Fruit fly (Drosophila melanogaster): ENCODE measurements around the gene Ho.

Gene Ho

dm6 chr3R:11648356-11649355 lies 30.9 kb upstream of the Ho start (continued):
- TF ChIP-seq CG15696 (tag; optimal IDR thresholded peaks at IDR 0.05) (no peak), oc (tag; optimal IDR thresholded peaks at IDR 0.05) (no peak), CG17359 (tag; optimal IDR thresholded peaks at IDR 0.05) (no peak), CG6689 (GFP tag; IDR thresholded peaks at IDR 0.05) (no peak), Xrp1 (GFP tag; IDR thresholded peaks at IDR 0.05) (no peak), ewg (GFP tag; optimal IDR thresholded peaks at IDR 0.05) (no peak), crol (GFP tag; IDR thresholded peaks at IDR 0.05) (peak; percentile 94), Blimp-1 (GFP tag; optimal IDR thresholded peaks at IDR 0.05) (no peak), CG31441 (GFP tag; IDR thresholded peaks at IDR 0.05) (no peak), NC2β (GFP tag; optimal IDR thresholded peaks at IDR 0.05) (no peak), CG8290 (GFP tag; optimal IDR thresholded peaks at IDR 0.05) (no peak), CG8290 (tag; optimal IDR thresholded peaks at IDR 0.05) (peak in 1 of 2 experiments; percentile 6), HLHmδ (GFP tag; optimal IDR thresholded peaks at IDR 0.05) (no peak), gcm (GFP tag; optimal IDR thresholded peaks at IDR 0.05) (no peak), ato (GFP tag; IDR thresholded peaks at IDR 0.05; ENCODE audit: partially characterized antibody) (no peak), CG14860 (GFP tag; IDR thresholded peaks at IDR 0.05; ENCODE audit: partially characterized antibody) (no peak), CG12769 (tag; optimal IDR thresholded peaks at IDR 0.05) (peak; percentile 84), inv (GFP tag; IDR thresholded peaks at IDR 0.05; ENCODE audit: partially characterized antibody) (no peak), zen2 (GFP tag; IDR thresholded peaks at IDR 0.05; ENCODE audit: partially characterized antibody) (no peak), zfh2 (GFP tag; optimal IDR thresholded peaks at IDR 0.05) (no peak), eyg (GFP tag; optimal IDR thresholded peaks at IDR 0.05) (no peak), Aef1 (GFP tag; IDR thresholded peaks at IDR 0.05) (no peak), TFAM (GFP tag; optimal IDR thresholded peaks at IDR 0.05) (no peak), Myb (GFP tag; optimal IDR thresholded peaks at IDR 0.05) (no peak), CG3407 (GFP tag; optimal IDR thresholded peaks at IDR 0.05) (no peak), MTF-1 (GFP tag; optimal IDR thresholded peaks at IDR 0.05; ENCODE audit: borderline replicate concordance) (no peak), grau (tag; optimal IDR thresholded peaks at IDR 0.05) (no peak), knrl (GFP tag; IDR thresholded peaks at IDR 0.05; ENCODE audit: partially characterized antibody) (no peak), CG10366 (GFP tag; IDR thresholded peaks at IDR 0.05) (no peak), al (GFP tag; IDR thresholded peaks at IDR 0.05) (no peak), CG9817 (tag; optimal IDR thresholded peaks at IDR 0.05) (no peak), CG1529 (GFP tag; optimal IDR thresholded peaks at IDR 0.05) (no peak), twi (tag; optimal IDR thresholded peaks at IDR 0.05) (no peak), CG9876 (GFP tag; optimal IDR thresholded peaks at IDR 0.05) (no peak), amos (GFP tag; IDR thresholded peaks at IDR 0.05; ENCODE audit: partially characterized antibody) (peak; percentile 12; the same call in 1 of the 2 replicates), Stat92E (GFP tag; optimal IDR thresholded peaks at IDR 0.05) (no peak), B-H2 (GFP tag; optimal IDR thresholded peaks at IDR 0.05) (no peak), CrebB (tag; optimal IDR thresholded peaks at IDR 0.05) (peak; percentile 25), HLH3B (GFP tag; IDR thresholded peaks at IDR 0.05) (no peak), CG3163 (GFP tag; optimal IDR thresholded peaks at IDR 0.05) (no peak), cg (GFP tag; optimal IDR thresholded peaks at IDR 0.05) (peak; percentile 81), CG18599 (GFP tag; optimal IDR thresholded peaks at IDR 0.05) (no peak), chinmo (GFP tag; IDR thresholded peaks at IDR 0.05; ENCODE audit: partially characterized antibody) (peak; percentile 87; the same call in 3 of the 4 replicates), ro (GFP tag; IDR thresholded peaks at IDR 0.05) (no peak), CG31365 (tag; optimal IDR thresholded peaks at IDR 0.05) (no peak), fd102C (GFP tag; optimal IDR thresholded peaks at IDR 0.05) (no peak), az2 (GFP tag; optimal IDR thresholded peaks at IDR 0.05) (no peak), croc (GFP tag; conservative IDR thresholded peaks at IDR 0.05) (no peak)
